Worm (Caenorhabditis elegans): ENCODE measurements around the gene C27F2.6.

The C27F2.6 gene

ce11 chrIII:5002231-5002630 lies 22.0 kb upstream of the C27F2.6 start, which contains the start of gene R144.10:
Gene R144.10 (minus strand): TSS chrIII:5002331.
- TF ChIP-seq lsl-1 (GFP tag; optimal IDR thresholded peaks at IDR 0.05), result peak; percentile 49
- no peak for TF ChIP-seq somi-1 (GFP tag; optimal IDR thresholded peaks at IDR 0.05)
- TF ChIP-seq F33H1.4 (GFP tag; IDR thresholded peaks at IDR 0.05), result peak; percentile 50

- peak; percentile 82 for TF ChIP-seq xnd-1 (tag; optimal IDR thresholded peaks at IDR 0.05)
- peak; percentile 78 for TF ChIP-seq unc-130 (GFP tag; optimal IDR thresholded peaks at IDR 0.05)
- no peak for TF ChIP-seq snpc-4 (GFP tag; optimal IDR thresholded peaks at IDR 0.05)
- no peak for TF ChIP-seq snpc-4 (tag; optimal IDR thresholded peaks at IDR 0.05)
- peak; percentile 23 for TF ChIP-seq tlf-1 (GFP tag; optimal IDR thresholded peaks at IDR 0.05)
- peak; percentile 29 for TF ChIP-seq efl-1 (GFP tag; optimal IDR thresholded peaks at IDR 0.05)
- TF ChIP-seq madf-6 (GFP tag; IDR thresholded peaks at IDR 0.05), result peak; percentile 82
- peak; percentile 69 for TF ChIP-seq madf-8 (GFP tag; conservative IDR thresholded peaks at IDR 0.05)
- TF ChIP-seq bed-2 (GFP tag; IDR thresholded peaks at IDR 0.05), result peak; percentile 70
- peak; percentile 54; the same call in 1 of the 2 replicates for TF ChIP-seq ceh-91 (GFP tag; IDR thresholded peaks at IDR 0.05)
- peak; percentile 51; the same call in 1 of the 2 replicates for TF ChIP-seq let-526 (GFP tag; IDR thresholded peaks at IDR 0.05)
- 0 out of 2 replicates have a peak, but pooled peaks have one; percentile 11 for TF ChIP-seq lir-1 (GFP tag; conservative IDR thresholded peaks at IDR 0.05)
- TF ChIP-seq pha-4 (tag; optimal IDR thresholded peaks at IDR 0.05), result no peak
- no peak for TF ChIP-seq cebp-2 (GFP tag; IDR thresholded peaks at IDR 0.05)
- 0 out of 2 replicates have a peak, but pooled peaks have one; percentile 42 for TF ChIP-seq ekl-4 (GFP tag; IDR thresholded peaks at IDR 0.05)
- TF ChIP-seq attf-5 (GFP tag; optimal IDR thresholded peaks at IDR 0.05), result peak; percentile 46
- TF ChIP-seq mcd-1 (GFP tag; IDR thresholded peaks at IDR 0.05), result no peak
- TF ChIP-seq nhr-120 (GFP tag; IDR thresholded peaks at IDR 0.05), result no peak
- peak; percentile 56; the same call in 1 of the 2 replicates for TF ChIP-seq attf-3 (GFP tag; conservative IDR thresholded peaks at IDR 0.05)
- peak; percentile 33 for TF ChIP-seq sptf-2 (GFP tag; optimal IDR thresholded peaks at IDR 0.05)
- peak; percentile 96 for TF ChIP-seq lsl-1 (GFP tag; optimal IDR thresholded peaks at IDR 0.05)
- peak; percentile 3 for TF ChIP-seq ccch-3 (GFP tag; optimal IDR thresholded peaks at IDR 0.05)
- TF ChIP-seq snpc-3.4 (tag; optimal IDR thresholded peaks at IDR 0.05), result peak; percentile 61
- peak; percentile 32 for TF ChIP-seq nhr-80 (tag; optimal IDR thresholded peaks at IDR 0.05)
- peak; percentile 49 for TF ChIP-seq ceh-27 (GFP tag; optimal IDR thresholded peaks at IDR 0.05)
- no peak for TF ChIP-seq hrde-1 (tag; optimal IDR thresholded peaks at IDR 0.05; ENCODE audit: borderline replicate concordance)
- peak; percentile 72 for TF ChIP-seq ztf-18 (tag; optimal IDR thresholded peaks at IDR 0.05)
- TF ChIP-seq B0261.1 (tag; optimal IDR thresholded peaks at IDR 0.05), result no peak
- peak; percentile 68 for TF ChIP-seq D2030.7 (GFP tag; IDR thresholded peaks at IDR 0.05)
- peak; percentile 81 for TF ChIP-seq athp-1 (tag; optimal IDR thresholded peaks at IDR 0.05)
- peak; percentile 86 for TF ChIP-seq dox-1 (GFP tag; IDR thresholded peaks at IDR 0.05)
- TF ChIP-seq B0019.2 (GFP tag; conservative IDR thresholded peaks at IDR 0.05), result 0 out of 2 replicates have a peak, but pooled peaks have one; percentile 14
- TF ChIP-seq rec-8 (tag; optimal IDR thresholded peaks at IDR 0.05), result peak in 1 of 2 experiments; percentile 17
- 0 out of 2 replicates have a peak, but pooled peaks have one; percentile 40 for TF ChIP-seq Y79H2A.3 (GFP tag; conservative IDR thresholded peaks at IDR 0.05)
- TF ChIP-seq F33H1.4 (GFP tag; IDR thresholded peaks at IDR 0.05), result peak; percentile 55
- no peak for TF ChIP-seq lin-54 (GFP tag; optimal IDR thresholded peaks at IDR 0.05)
- TF ChIP-seq unc-62 (GFP tag; optimal IDR thresholded peaks at IDR 0.05), result no peak
- TF ChIP-seq ztf-28 (GFP tag; IDR thresholded peaks at IDR 0.05), result 0 out of 2 replicates have a peak, but pooled peaks have one; percentile 75
- no peak for TF ChIP-seq lin-26 (GFP tag; IDR thresholded peaks at IDR 0.05)
These were observed 18.7 kb upstream of the C27F2.6 start, which contains the start of gene smcr-8 for ce11 chrIII:4998956-4999425. Gene smcr-8 (plus strand): TSS chrIII:4999375.

Data from whole organism, young adult.